Fruit fly (Drosophila melanogaster) ovary, adult (tissue): Measurements from ENCODE around the gene Thor.

Experiments used
- CG17801 ChIP-seq: fragments of 200-800 bp; optimal IDR thresholded peaks from 2 replicates; lab custom pipeline; 2019; ENCODE audit warnings: missing biosample characterization, mild to moderate bottlenecking, missing genetic modification characterization, moderate library complexity; ENCODE audit not compliant: partially characterized antibody

Thor gene

dm6 chr2L:3490971-3491370 lies 12.7 kb downstream of the Thor start, which contains the start of gene CG15414:
Gene CG15414 (minus strand): TSS chr2L:3491071.
- no peak for TF ChIP-seq CG17801 (GFP tag; lab: Kevin White, UChicago)

dm6 chr2L:3493475-3493874 lies 15.2 kb downstream of the Thor start:
- no peak for TF ChIP-seq CG17801 (GFP tag; lab: Kevin White, UChicago)

- TF ChIP-seq CG17801 (GFP tag; lab: Kevin White, UChicago) = no peak
These were observed 17.2 kb downstream of the Thor start for dm6 chr2L:3495465-3495864.

dm6 chr2L:3504851-3505250 lies 26.6 kb downstream of the Thor start:
- no peak for TF ChIP-seq CG17801 (GFP tag; lab: Kevin White, UChicago)

dm6 chr2L:3506322-3506721 lies 28.1 kb downstream of the Thor start:
- TF ChIP-seq CG17801 (GFP tag; lab: Kevin White, UChicago) = no peak

dm6 chr2L:3506806-3507205 lies 28.6 kb downstream of the Thor start:
- no peak for TF ChIP-seq CG17801 (GFP tag; lab: Kevin White, UChicago)

- peak; percentile 74 for TF ChIP-seq CG17801 (GFP tag; lab: Kevin White, UChicago)
These were observed 29.3 kb downstream of the Thor start, which contains the start of gene tim for dm6 chr2L:3507209-3508164. Gene tim (minus strand): TSS chr2L:3508119.

dm6 chr2L:3510002-3510401 lies 31.8 kb downstream of the Thor start, which contains the start of gene CG31954:
Gene CG31954 (minus strand): TSS chr2L:3510102.
- TF ChIP-seq CG17801 (GFP tag; lab: Kevin White, UChicago) = no peak

dm6 chr2L:3514569-3515191 lies 36.4 kb downstream of the Thor start, which contains the start of the genes LeuRS and CG17593:
Gene LeuRS (minus strand): TSS chr2L:3514656.
Gene CG17593 (plus strand): TSS chr2L:3514872.
- TF ChIP-seq CG17801 (GFP tag; lab: Kevin White, UChicago) = no peak

dm6 chr2L:3519551-3519950 lies 41.3 kb downstream of the Thor start, which contains the start of the genes CG3213 and CG8851:
Gene CG3213 (minus strand): TSS chr2L:3519651.
Gene CG8851 (plus strand): TSS chr2L:3519677.
- TF ChIP-seq CG17801 (GFP tag; lab: Kevin White, UChicago) = no peak

- no peak for TF ChIP-seq CG17801 (GFP tag; lab: Kevin White, UChicago)
These were observed 45.7 kb downstream of the Thor start, which contains the start of gene Sr-CIV for dm6 chr2L:3523956-3524355. Gene Sr-CIV (minus strand): TSS chr2L:3524056.

- TF ChIP-seq CG17801 (GFP tag; lab: Kevin White, UChicago) = no peak
These were observed 46.5 kb downstream of the Thor start, which contains the start of gene CG8852 for dm6 chr2L:3524729-3525181. Gene CG8852 (plus strand): TSS chr2L:3525131.
